Fruit fly (Drosophila melanogaster): ENCODE measurements around the gene Roc1b.
A peak's percentile ranks its signal among the peaks of the same experiment; 100 is the strongest.

dm6 chr3L:361201-361600 is 3.4 kb downstream of the Roc1b start, which contains the start of the genes Cdc5 and CG1233:
- TF ChIP-seq CG32121 (GFP tag; IDR thresholded peaks at IDR 0.05) = peak; percentile 27; the same call in 1 of the 2 replicates
- no peak for TF ChIP-seq CG34367 (tag; optimal IDR thresholded peaks at IDR 0.05)
- TF ChIP-seq Pif1A (GFP tag; optimal IDR thresholded peaks at IDR 0.05) = no peak
- TF ChIP-seq rn (GFP tag; IDR thresholded peaks at IDR 0.05) = no peak
- TF ChIP-seq EcR (GFP tag; optimal IDR thresholded peaks at IDR 0.05) = no peak
- TF ChIP-seq fd96Ca (GFP tag; IDR thresholded peaks at IDR 0.05) = no peak
- TF ChIP-seq CG12605 (GFP tag; IDR thresholded peaks at IDR 0.05) = no peak
- no peak for TF ChIP-seq CG15710 (tag; optimal IDR thresholded peaks at IDR 0.05)
- no peak for TF ChIP-seq Ets98B (GFP tag; IDR thresholded peaks at IDR 0.05)
